Worm (Caenorhabditis elegans): ENCODE data around the gene F42A6.6.

DNA sequence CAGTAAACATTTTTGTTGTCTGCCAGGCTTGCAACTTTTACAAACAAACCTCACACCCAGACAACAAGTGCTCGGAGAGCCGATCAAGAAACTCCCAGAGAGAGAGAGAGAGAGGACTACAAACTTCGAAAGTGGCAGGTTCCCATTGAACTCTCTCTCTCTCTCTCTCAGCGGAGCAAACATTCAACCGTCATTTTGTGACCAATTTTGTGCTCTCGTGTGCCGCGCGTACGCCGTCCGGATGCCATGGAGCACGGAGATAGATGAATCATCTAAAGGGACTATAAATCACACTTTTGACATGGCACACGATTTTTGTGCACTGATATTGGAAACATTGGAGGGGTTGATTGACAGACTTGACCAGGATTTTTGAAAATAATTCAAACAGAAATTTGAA, 27.8 kb downstream of the F42A6.6 start:
- no peak for TF ChIP-seq tlf-1 (GFP tag; optimal IDR thresholded peaks at IDR 0.05)
- TF ChIP-seq nhr-179 (tag; optimal IDR thresholded peaks at IDR 0.05) = no peak
- no peak for TF ChIP-seq unc-130 (GFP tag; optimal IDR thresholded peaks at IDR 0.05)
- TF ChIP-seq nhr-90 (tag; optimal IDR thresholded peaks at IDR 0.05) = no peak
- no peak for TF ChIP-seq F55B11.4 (tag; optimal IDR thresholded peaks at IDR 0.05; ENCODE audit: borderline replicate concordance, insufficient read depth)
- TF ChIP-seq nfya-1 (tag; optimal IDR thresholded peaks at IDR 0.05; ENCODE audit: borderline replicate concordance, insufficient read depth) = no peak
- TF ChIP-seq K12H6.12 (tag; optimal IDR thresholded peaks at IDR 0.05) = no peak
- TF ChIP-seq lin-54 (GFP tag; optimal IDR thresholded peaks at IDR 0.05) = no peak
- no peak for TF ChIP-seq ztf-22 (GFP tag; optimal IDR thresholded peaks at IDR 0.05)
- TF ChIP-seq lag-1 (GFP tag; IDR thresholded peaks at IDR 0.05) = no peak
- no peak for TF ChIP-seq unc-62 (GFP tag; optimal IDR thresholded peaks at IDR 0.05)

Measured in whole organism, young adult.